Worm (Caenorhabditis elegans): ENCODE measurements around the gene mpst-7.

The mpst-7 gene

ce11 chrV:13000068-13000467 lies 39.1 kb upstream of the mpst-7 start (continued):
- peak; percentile 12 for TF ChIP-seq unc-130 (GFP tag; optimal IDR thresholded peaks at IDR 0.05)
- TF ChIP-seq nhr-179 (tag; optimal IDR thresholded peaks at IDR 0.05): no peak
- TF ChIP-seq ceh-27 (GFP tag; optimal IDR thresholded peaks at IDR 0.05): no peak
- no peak for TF ChIP-seq bed-1 (GFP tag; IDR thresholded peaks at IDR 0.05)
- no peak for TF ChIP-seq mel-28 (tag; optimal IDR thresholded peaks at IDR 0.05; ENCODE audit: borderline replicate concordance)
- no peak for TF ChIP-seq F37B4.10 (GFP tag; IDR thresholded peaks at IDR 0.05)
- TF ChIP-seq hlh-26 (GFP tag; conservative IDR thresholded peaks at IDR 0.05): no peak
- TF ChIP-seq Y56A3A.18 (GFP tag; IDR thresholded peaks at IDR 0.05): no peak
- peak; percentile 37 for TF ChIP-seq snpc-1.1 (tag; optimal IDR thresholded peaks at IDR 0.05; ENCODE audit: insufficient read depth)
- no peak for TF ChIP-seq let-526 (GFP tag; IDR thresholded peaks at IDR 0.05)
- peak; percentile 34; the same call in 1 of the 2 replicates for TF ChIP-seq attf-3 (GFP tag; conservative IDR thresholded peaks at IDR 0.05)
- no peak; the same call in 1 of the 2 replicates for TF ChIP-seq lir-1 (GFP tag; conservative IDR thresholded peaks at IDR 0.05)
- no peak for TF ChIP-seq F23B12.7 (tag; optimal IDR thresholded peaks at IDR 0.05; ENCODE audit: insufficient read depth)
- TF ChIP-seq hrde-1 (tag; optimal IDR thresholded peaks at IDR 0.05; ENCODE audit: borderline replicate concordance): no peak
- no peak for TF ChIP-seq F55B11.4 (tag; optimal IDR thresholded peaks at IDR 0.05; ENCODE audit: borderline replicate concordance, insufficient read depth)
- TF ChIP-seq lin-26 (GFP tag; IDR thresholded peaks at IDR 0.05): no peak
- TF ChIP-seq die-1 (tag; optimal IDR thresholded peaks at IDR 0.05): no peak
- TF ChIP-seq chd-7 (tag; optimal IDR thresholded peaks at IDR 0.05): no peak
- no peak for TF ChIP-seq Y79H2A.3 (GFP tag; conservative IDR thresholded peaks at IDR 0.05)
- no peak for TF ChIP-seq sea-2 (GFP tag; IDR thresholded peaks at IDR 0.05)
- TF ChIP-seq K12H6.12 (tag; optimal IDR thresholded peaks at IDR 0.05): no peak
- no peak for TF ChIP-seq ccch-3 (GFP tag; optimal IDR thresholded peaks at IDR 0.05)
- TF ChIP-seq lsy-27 (tag; optimal IDR thresholded peaks at IDR 0.05; ENCODE audit: borderline replicate concordance, insufficient read depth): no peak
- no peak for TF ChIP-seq zfh-2 (GFP tag; conservative IDR thresholded peaks at IDR 0.05)
- no peak for TF ChIP-seq ceh-79 (tag; optimal IDR thresholded peaks at IDR 0.05)
- TF ChIP-seq ztf-22 (GFP tag; optimal IDR thresholded peaks at IDR 0.05): no peak
- no peak for TF ChIP-seq somi-1 (GFP tag; optimal IDR thresholded peaks at IDR 0.05)
- TF ChIP-seq F10E7.11 (tag; optimal IDR thresholded peaks at IDR 0.05): no peak
- TF ChIP-seq tbp1 (GFP tag; optimal IDR thresholded peaks at IDR 0.05): no peak
- TF ChIP-seq Y53F4B.3 (GFP tag; IDR thresholded peaks at IDR 0.05): no peak
- no peak for TF ChIP-seq F39B2.1 (GFP tag; IDR thresholded peaks at IDR 0.05)
- TF ChIP-seq mcd-1 (GFP tag; IDR thresholded peaks at IDR 0.05): no peak
- TF ChIP-seq hlh-12 (tag; optimal IDR thresholded peaks at IDR 0.05): no peak
- TF ChIP-seq fkh-3 (tag; optimal IDR thresholded peaks at IDR 0.05): no peak
- TF ChIP-seq pbrm-1 (GFP tag; IDR thresholded peaks at IDR 0.05): peak; percentile 35; the same call in 1 of the 2 replicates
- TF ChIP-seq atf-7 (tag; optimal IDR thresholded peaks at IDR 0.05): no peak
- no peak for TF ChIP-seq aptf-2 (GFP tag; conservative IDR thresholded peaks at IDR 0.05)
- peak; percentile 97 for TF ChIP-seq madf-6 (GFP tag; IDR thresholded peaks at IDR 0.05)
- no peak for TF ChIP-seq repo-1 (tag; optimal IDR thresholded peaks at IDR 0.05)
- no peak for TF ChIP-seq Y67H2A.10 (GFP tag; conservative IDR thresholded peaks at IDR 0.05)
- no peak for TF ChIP-seq tbx-9 (tag; optimal IDR thresholded peaks at IDR 0.05; ENCODE audit: borderline replicate concordance)
- TF ChIP-seq akir-1 (GFP tag; optimal IDR thresholded peaks at IDR 0.05): no peak
- TF ChIP-seq lin-40 (tag; optimal IDR thresholded peaks at IDR 0.05): no peak
- TF ChIP-seq zim-3 (tag; optimal IDR thresholded peaks at IDR 0.05): no peak
- TF ChIP-seq sdz-38 (tag; optimal IDR thresholded peaks at IDR 0.05): no peak
- TF ChIP-seq F33H1.4 (GFP tag; IDR thresholded peaks at IDR 0.05): peak; percentile 92
- no peak for TF ChIP-seq F57A8.1 (GFP tag; optimal IDR thresholded peaks at IDR 0.05)
- no peak for TF ChIP-seq ztf-25 (GFP tag; IDR thresholded peaks at IDR 0.05)
